Fruit fly (Drosophila melanogaster): Measurements from ENCODE around the gene robl37BC.

The robl37BC gene

dm6 chr2L:19026491-19027197, 16.0 kb downstream of the robl37BC start (continued):
- TF ChIP-seq inv (GFP tag; IDR thresholded peaks at IDR 0.05; ENCODE audit: partially characterized antibody), result no peak
- peak; percentile 92 for TF ChIP-seq CG18599 (GFP tag; optimal IDR thresholded peaks at IDR 0.05)
- TF ChIP-seq CG16815 (GFP tag; optimal IDR thresholded peaks at IDR 0.05), result no peak
- TF ChIP-seq CG13894 (tag; optimal IDR thresholded peaks at IDR 0.05), result peak; percentile 58
- TF ChIP-seq CG4360 (GFP tag; IDR thresholded peaks at IDR 0.05), result no peak
- TF ChIP-seq CG9609 (GFP tag; optimal IDR thresholded peaks at IDR 0.05), result no peak
- peak; percentile 75 for TF ChIP-seq CG3281 (GFP tag; optimal IDR thresholded peaks at IDR 0.05)
- TF ChIP-seq CG9817 (tag; optimal IDR thresholded peaks at IDR 0.05), result peak; percentile 22
- peak; percentile 47 for TF ChIP-seq Sox100B (GFP tag; optimal IDR thresholded peaks at IDR 0.05)
- TF ChIP-seq prd (optimal IDR thresholded peaks at IDR 0.05), result no peak
- peak; percentile 17; the same call in 1 of the 3 replicates for TF ChIP-seq prd (GFP tag; IDR thresholded peaks at IDR 0.05)
- no peak for TF ChIP-seq hbn (GFP tag; IDR thresholded peaks at IDR 0.05; ENCODE audit: partially characterized antibody)
- no peak for TF ChIP-seq CG13624 (GFP tag; optimal IDR thresholded peaks at IDR 0.05)
- peak; percentile 76 for TF ChIP-seq row (GFP tag; IDR thresholded peaks at IDR 0.05)
- no peak for TF ChIP-seq Neu2 (GFP tag; optimal IDR thresholded peaks at IDR 0.05; ENCODE audit: borderline replicate concordance)
- TF ChIP-seq Hr51 (GFP tag; optimal IDR thresholded peaks at IDR 0.05), result peak; percentile 8 to 60
- no peak for TF ChIP-seq CG7271 (tag; optimal IDR thresholded peaks at IDR 0.05)
- peak; percentile 56 for TF ChIP-seq CG12219 (GFP tag; optimal IDR thresholded peaks at IDR 0.05)
- no peak for TF ChIP-seq CG14860 (GFP tag; IDR thresholded peaks at IDR 0.05; ENCODE audit: partially characterized antibody)
- TF ChIP-seq Fer3 (tag; optimal IDR thresholded peaks at IDR 0.05), result peak; percentile 32
- TF ChIP-seq crp (GFP tag; optimal IDR thresholded peaks at IDR 0.05), result no peak
- no peak for TF ChIP-seq H2.0 (GFP tag; IDR thresholded peaks at IDR 0.05)
- peak; percentile 35 for TF ChIP-seq Xbp1 (GFP tag; optimal IDR thresholded peaks at IDR 0.05)
- TF ChIP-seq CG8089 (GFP tag; optimal IDR thresholded peaks at IDR 0.05), result no peak
- TF ChIP-seq CG3726 (GFP tag; IDR thresholded peaks at IDR 0.05), result no peak
- no peak for TF ChIP-seq Oaz (GFP tag; IDR thresholded peaks at IDR 0.05)
- TF ChIP-seq CG17361 (GFP tag; IDR thresholded peaks at IDR 0.05), result peak; percentile 53; the same call in 2 of the 3 replicates
- peak; percentile 14 for TF ChIP-seq Nf-YB (GFP tag; optimal IDR thresholded peaks at IDR 0.05)
- peak; percentile 6 for TF ChIP-seq CG16863 (GFP tag; optimal IDR thresholded peaks at IDR 0.05)
- TF ChIP-seq PHDP (tag; optimal IDR thresholded peaks at IDR 0.05), result peak; percentile 66
- TF ChIP-seq Mes4 (GFP tag; optimal IDR thresholded peaks at IDR 0.05), result no peak
- no peak for TF ChIP-seq Bdp1 (GFP tag; optimal IDR thresholded peaks at IDR 0.05)
- no peak for TF ChIP-seq abd-A (tag; optimal IDR thresholded peaks at IDR 0.05)
- no peak for TF ChIP-seq Antp (GFP tag; optimal IDR thresholded peaks at IDR 0.05)
- TF ChIP-seq Abd-B (GFP tag; optimal IDR thresholded peaks at IDR 0.05), result no peak
- no peak for TF ChIP-seq klu (GFP tag; IDR thresholded peaks at IDR 0.05)
- no peak for TF ChIP-seq CG2889 (GFP tag; IDR thresholded peaks at IDR 0.05)
- peak; percentile 5 for TF ChIP-seq run (tag; optimal IDR thresholded peaks at IDR 0.05)
- TF ChIP-seq cg (GFP tag; optimal IDR thresholded peaks at IDR 0.05), result peak; percentile 28
- peak; percentile 9; the same call in 1 of the 4 replicates for TF ChIP-seq Gug (GFP tag; IDR thresholded peaks at IDR 0.05)
- TF ChIP-seq CG1647 (GFP tag; optimal IDR thresholded peaks at IDR 0.05), result no peak
- no peak for TF ChIP-seq BEAF-32 (GFP tag; optimal IDR thresholded peaks at IDR 0.05)
- no peak for TF ChIP-seq CG7963 (GFP tag; IDR thresholded peaks at IDR 0.05; ENCODE audit: partially characterized antibody)
- TF ChIP-seq E2f2 (GFP tag; IDR thresholded peaks at IDR 0.05), result peak; percentile 35; the same call in 1 of the 2 replicates
- TF ChIP-seq Sry-δ (GFP tag; optimal IDR thresholded peaks at IDR 0.05), result no peak
- TF ChIP-seq CG18619 (GFP tag; optimal IDR thresholded peaks at IDR 0.05), result peak; percentile 60
- TF ChIP-seq CG13775 (GFP tag; optimal IDR thresholded peaks at IDR 0.05), result peak; percentile 30
- TF ChIP-seq dysf (GFP tag; IDR thresholded peaks at IDR 0.05), result peak; percentile 66; the same call in 2 of the 3 replicates
- TF ChIP-seq lbe (GFP tag; optimal IDR thresholded peaks at IDR 0.05), result no peak

Measured in whole organism, embryonic.